Worm (Caenorhabditis elegans): ENCODE measurements around the gene F17C11.11.

The F17C11.11 gene

DNA sequence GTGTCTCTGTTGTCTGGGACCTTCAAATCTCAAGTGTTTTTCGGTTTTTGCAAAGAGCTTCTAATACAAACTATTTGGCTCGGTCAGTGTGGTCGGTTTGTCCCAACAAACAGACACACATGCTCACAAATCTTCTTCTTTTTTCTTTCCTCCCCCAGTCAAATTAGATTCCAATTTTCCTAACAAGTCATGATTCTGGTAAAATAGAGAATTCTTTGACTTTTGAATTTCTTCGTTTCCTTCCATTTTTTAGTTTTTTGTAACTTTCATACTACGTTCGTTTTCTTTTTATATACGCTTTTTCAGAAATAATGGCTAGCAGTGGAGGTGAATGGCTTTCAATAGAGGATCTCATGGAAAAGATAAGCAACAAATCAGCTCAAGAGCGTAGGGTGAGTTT lies 34.9 kb downstream of the F17C11.11 start, which contains the start of gene F32D8.15:
F32D8.15 (plus strand) TSS at position 301 of the 400 bp plus-strand sequence.
- TF ChIP-seq Y53G8AR.9 (GFP tag; conservative IDR thresholded peaks at IDR 0.05) = no peak
- no peak for TF ChIP-seq F55B11.4 (tag; optimal IDR thresholded peaks at IDR 0.05; ENCODE audit: borderline replicate concordance, insufficient read depth)
- TF ChIP-seq Y56A3A.18 (GFP tag; IDR thresholded peaks at IDR 0.05) = no peak
- no peak for TF ChIP-seq K12H6.12 (tag; optimal IDR thresholded peaks at IDR 0.05)
- TF ChIP-seq sdz-38 (tag; optimal IDR thresholded peaks at IDR 0.05) = no peak
- no peak for TF ChIP-seq ceh-58 (GFP tag; IDR thresholded peaks at IDR 0.05)
- no peak for TF ChIP-seq athp-1 (tag; optimal IDR thresholded peaks at IDR 0.05)
- no peak for TF ChIP-seq mes-4 (tag; optimal IDR thresholded peaks at IDR 0.05)
- TF ChIP-seq ccch-3 (GFP tag; optimal IDR thresholded peaks at IDR 0.05) = no peak
- TF ChIP-seq ceh-100 (GFP tag; IDR thresholded peaks at IDR 0.05) = no peak
- no peak for TF ChIP-seq bed-1 (GFP tag; IDR thresholded peaks at IDR 0.05)
- TF ChIP-seq ekl-4 (GFP tag; IDR thresholded peaks at IDR 0.05) = no peak
- no peak for TF ChIP-seq ztf-22 (GFP tag; optimal IDR thresholded peaks at IDR 0.05)
- TF ChIP-seq sea-2 (GFP tag; IDR thresholded peaks at IDR 0.05) = no peak

ce11 chrV:10902682-10903081 lies 35.9 kb downstream of the F17C11.11 start, which contains the start of gene F32D8.8:
F32D8.8 (minus strand) TSS chrV:10902782.
- TF ChIP-seq gei-17 (GFP tag; optimal IDR thresholded peaks at IDR 0.05) (no peak), snpc-4 (GFP tag; optimal IDR thresholded peaks at IDR 0.05) (no peak), snpc-4 (tag; optimal IDR thresholded peaks at IDR 0.05) (no peak), nfyb-1 (GFP tag; IDR thresholded peaks at IDR 0.05) (no peak), Y79H2A.3 (GFP tag; conservative IDR thresholded peaks at IDR 0.05) (no peak), pha-4 (tag; optimal IDR thresholded peaks at IDR 0.05) (no peak), attf-6 (GFP tag; IDR thresholded peaks at IDR 0.05) (no peak)

- TF ChIP-seq nhr-80 (tag; optimal IDR thresholded peaks at IDR 0.05) = peak; percentile 50
- no peak for TF ChIP-seq hlh-26 (GFP tag; conservative IDR thresholded peaks at IDR 0.05)
Observed at ce11 chrV:10901125-10901524, 37.5 kb downstream of the F17C11.11 start, which contains the start of gene spp-16. spp-16 (minus strand) TSS chrV:10901303.

DNA sequence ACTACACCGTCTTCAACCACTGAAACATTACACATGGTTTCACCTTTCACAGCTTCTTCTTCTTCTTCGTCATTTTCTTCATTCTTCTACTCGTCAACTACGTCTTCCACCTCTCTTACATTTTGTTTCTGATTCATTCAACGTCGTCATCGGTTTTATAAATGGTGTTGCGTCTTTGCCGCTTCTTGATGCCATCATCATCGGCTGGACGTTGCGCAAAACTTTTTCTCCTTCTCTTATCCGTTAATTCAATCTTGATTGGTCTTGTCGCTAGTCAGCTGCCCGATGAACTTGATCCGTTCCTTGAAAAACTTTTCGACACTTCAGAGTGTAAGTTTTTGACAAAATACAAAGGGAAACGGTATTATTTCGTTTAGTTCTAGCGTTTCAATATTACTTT lies 40.0 kb downstream of the F17C11.11 start:
- no peak for TF ChIP-seq somi-1 (GFP tag; optimal IDR thresholded peaks at IDR 0.05)
- TF ChIP-seq mcd-1 (GFP tag; IDR thresholded peaks at IDR 0.05) = no peak
- TF ChIP-seq rec-8 (tag; optimal IDR thresholded peaks at IDR 0.05) = no peak
- TF ChIP-seq tlf-1 (GFP tag; optimal IDR thresholded peaks at IDR 0.05) = no peak
- TF ChIP-seq F39B2.1 (GFP tag; IDR thresholded peaks at IDR 0.05) = no peak
- TF ChIP-seq lsy-27 (tag; optimal IDR thresholded peaks at IDR 0.05; ENCODE audit: borderline replicate concordance, insufficient read depth) = no peak
- no peak for TF ChIP-seq ceh-40 (GFP tag; IDR thresholded peaks at IDR 0.05)
- TF ChIP-seq D2030.7 (GFP tag; IDR thresholded peaks at IDR 0.05) = no peak
- TF ChIP-seq sdz-38 (tag; optimal IDR thresholded peaks at IDR 0.05) = no peak
- no peak for TF ChIP-seq egl-44 (GFP tag; IDR thresholded peaks at IDR 0.05)
- no peak for TF ChIP-seq zfh-2 (GFP tag; conservative IDR thresholded peaks at IDR 0.05)
- no peak for TF ChIP-seq aptf-3 (GFP tag; IDR thresholded peaks at IDR 0.05)
- TF ChIP-seq hsf-1 (GFP tag; IDR thresholded peaks at IDR 0.05) = no peak
- TF ChIP-seq nhr-80 (tag; optimal IDR thresholded peaks at IDR 0.05) = no peak
- no peak for TF ChIP-seq lin-35 (GFP tag; optimal IDR thresholded peaks at IDR 0.05)
- no peak for TF ChIP-seq F22D6.2 (tag; optimal IDR thresholded peaks at IDR 0.05)

Measured in whole organism, young adult.